Fruit fly (Drosophila melanogaster) whole organism, prepupa: ENCODE measurements around the gene Snoo.

Experiments
- CG10631 ChIP-seq: fragments of 200-800 bp; sonication (Bioruptor generic); optimal IDR thresholded peaks from 2 replicates; lab custom pipeline; 2016; ENCODE audit warnings: missing biosample characterization, missing genetic modification characterization
- CG10669 ChIP-seq: fragments of 200-800 bp; sonication (Bioruptor generic); optimal IDR thresholded peaks from 3 replicates; lab custom pipeline; 2018; ENCODE audit warnings: missing biosample characterization, mild to moderate bottlenecking, missing genetic modification characterization, moderate library complexity
- CG11294 ChIP-seq: fragments of 200-800 bp; sonication (Bioruptor generic); IDR thresholded peaks from 2 replicates; pipeline ENCODE4 v1.3.6; 2022; ENCODE audit warnings: missing biosample characterization, missing genetic modification characterization
- CG11762 ChIP-seq: fragments of 200-800 bp; sonication (Bioruptor generic); optimal IDR thresholded peaks from 3 replicates; lab custom pipeline; 2016; ENCODE audit warnings: missing biosample characterization, missing genetic modification characterization; ENCODE audit not compliant: insufficient read depth
- CG15336 ChIP-seq: fragments of 200-800 bp; sonication (Bioruptor generic); IDR thresholded peaks from 2 replicates; pipeline ENCODE4 v1.3.6; 2022; ENCODE audit warnings: missing biosample characterization, missing genetic modification characterization
- CG1621 ChIP-seq: fragments of 200-800 bp; sonication (Bioruptor generic); optimal IDR thresholded peaks from 3 replicates; lab custom pipeline; 2018; ENCODE audit warnings: missing biosample characterization, mild to moderate bottlenecking, missing genetic modification characterization
- CG16779 ChIP-seq: fragments of 200-800 bp; sonication (Bioruptor generic); optimal IDR thresholded peaks from 3 replicates; lab custom pipeline; 2017; ENCODE audit warnings: missing biosample characterization, mild to moderate bottlenecking, missing genetic modification characterization
- CG3032 ChIP-seq: fragments of 200-800 bp; optimal IDR thresholded peaks from 2 replicates; lab custom pipeline; 2019; ENCODE audit warnings: missing biosample characterization, mild to moderate bottlenecking, missing genetic modification characterization, moderate library complexity
- CG31627 ChIP-seq: fragments of 200-800 bp; sonication (Bioruptor generic); optimal IDR thresholded peaks from 3 replicates; lab custom pipeline; 2016; ENCODE audit warnings: missing biosample characterization, missing genetic modification characterization
- CG32006 ChIP-seq: fragments of 200-800 bp; sonication (Bioruptor generic); optimal IDR thresholded peaks from 3 replicates; lab custom pipeline; 2017; ENCODE audit warnings: missing biosample characterization, mild to moderate bottlenecking, missing genetic modification characterization
- CG34406 ChIP-seq: fragments of 200-800 bp; sonication (Bioruptor generic); optimal IDR thresholded peaks from 3 replicates; lab custom pipeline; 2016; ENCODE audit warnings: missing biosample characterization, missing genetic modification characterization
- CG4318 ChIP-seq: fragments of 200-800 bp; sonication (Bioruptor generic); optimal IDR thresholded peaks from 3 replicates; lab custom pipeline; 2017; ENCODE audit warnings: missing biosample characterization, mild to moderate bottlenecking, missing genetic modification characterization
- CG6276 ChIP-seq: fragments of 200-800 bp; sonication (Bioruptor generic); optimal IDR thresholded peaks from 2 replicates; lab custom pipeline; 2017; ENCODE audit warnings: missing biosample characterization, mild to moderate bottlenecking, missing genetic modification characterization
- CG6792 ChIP-seq: fragments of 200-800 bp; sonication (Bioruptor generic); optimal IDR thresholded peaks from 3 replicates; lab custom pipeline; 2016; ENCODE audit warnings: missing biosample characterization, missing genetic modification characterization
- CG6854 ChIP-seq: fragments of 200-800 bp; sonication (Bioruptor generic); optimal IDR thresholded peaks from 2 replicates; lab custom pipeline; 2017; ENCODE audit warnings: missing biosample characterization, mild to moderate bottlenecking, missing genetic modification characterization
- CG7368 ChIP-seq: fragments of 200-800 bp; sonication (Bioruptor generic); optimal IDR thresholded peaks from 3 replicates; lab custom pipeline; 2016; ENCODE audit warnings: missing biosample characterization, missing genetic modification characterization
- CG8119 ChIP-seq: fragments of 200-800 bp; sonication (Bioruptor generic); IDR thresholded peaks from 3 replicates; pipeline ENCODE4 v1.3.6; 2022; ENCODE audit warnings: missing biosample characterization, missing genetic modification characterization
- CG8319 ChIP-seq: fragments of 200-800 bp; sonication (Bioruptor generic); optimal IDR thresholded peaks from 3 replicates; lab custom pipeline; 2016; ENCODE audit warnings: missing biosample characterization, missing genetic modification characterization
- CG8632 ChIP-seq: fragments of 200-800 bp; sonication (Bioruptor generic); optimal IDR thresholded peaks from 3 replicates; lab custom pipeline; 2016; ENCODE audit warnings: missing biosample characterization, missing genetic modification characterization
- CG9139 ChIP-seq: fragments of 200-800 bp; sonication (Bioruptor generic); optimal IDR thresholded peaks from 3 replicates; lab custom pipeline; 2017; ENCODE audit warnings: missing biosample characterization, mild to moderate bottlenecking, missing genetic modification characterization
- Eip75B ChIP-seq: fragments of 200-800 bp; sonication (Bioruptor generic); optimal IDR thresholded peaks from 3 replicates; lab custom pipeline; 2016; ENCODE audit warnings: missing biosample characterization, missing genetic modification characterization
- Eip78C ChIP-seq: fragments of 200-800 bp; sonication (Bioruptor generic); peaks from one replicate; lab custom pipeline; 2016; ENCODE audit warnings: missing biosample characterization, missing genetic modification characterization
- Eip93F ChIP-seq: fragments of 200-800 bp; sonication (Bioruptor generic); optimal IDR thresholded peaks from 2 replicates; lab custom pipeline; 2016; ENCODE audit warnings: missing biosample characterization, mild to moderate bottlenecking, missing genetic modification characterization
- Ets21C ChIP-seq: fragments of 200-800 bp; sonication (Bioruptor generic); optimal IDR thresholded peaks from 3 replicates; lab custom pipeline; 2016; ENCODE audit warnings: missing biosample characterization, missing genetic modification characterization
- Ets96B ChIP-seq: fragments of 200-800 bp; optimal IDR thresholded peaks from 2 replicates; lab custom pipeline; 2019; ENCODE audit warnings: missing biosample characterization, mild to moderate bottlenecking, missing genetic modification characterization, moderate library complexity
- Gug ChIP-seq: fragments of 200-800 bp; sonication (Bioruptor generic); IDR thresholded peaks from 2 replicates; pipeline ENCODE4 v1.3.6; 2022; ENCODE audit warnings: missing biosample characterization, missing genetic modification characterization
- Hr39 ChIP-seq: fragments of 200-800 bp; sonication (Bioruptor generic); optimal IDR thresholded peaks from 2 replicates; lab custom pipeline; 2016; ENCODE audit warnings: missing biosample characterization, missing genetic modification characterization
- Hr4 ChIP-seq: fragments of 200-800 bp; sonication (Bioruptor generic); optimal IDR thresholded peaks from 3 replicates; lab custom pipeline; 2016; ENCODE audit warnings: missing biosample characterization, missing genetic modification characterization
- Lpt ChIP-seq: fragments of 200-800 bp; sonication (Bioruptor generic); optimal IDR thresholded peaks from 3 replicates; lab custom pipeline; 2016; ENCODE audit warnings: missing biosample characterization, missing genetic modification characterization
- Met ChIP-seq: fragments of 200-800 bp; sonication (Bioruptor generic); optimal IDR thresholded peaks from 3 replicates; lab custom pipeline; 2016; ENCODE audit warnings: missing biosample characterization, missing genetic modification characterization
- OdsH ChIP-seq: fragments of 200-800 bp; sonication (Bioruptor generic); optimal IDR thresholded peaks from 3 replicates; lab custom pipeline; 2016; ENCODE audit warnings: missing biosample characterization, missing genetic modification characterization
- Smox ChIP-seq: fragments of 200-800 bp; sonication (Bioruptor generic); optimal IDR thresholded peaks from 3 replicates; lab custom pipeline; 2016; ENCODE audit warnings: missing biosample characterization, missing genetic modification characterization
- Sox102F ChIP-seq: fragments of 200-800 bp; sonication (Bioruptor generic); optimal IDR thresholded peaks from 2 replicates; lab custom pipeline; 2016; ENCODE audit warnings: missing biosample characterization, mild to moderate bottlenecking, missing genetic modification characterization
- Sox14 ChIP-seq: fragments of 200-800 bp; sonication (Bioruptor generic); optimal IDR thresholded peaks from 3 replicates; lab custom pipeline; 2016; ENCODE audit warnings: missing biosample characterization, missing genetic modification characterization
- Sox15 ChIP-seq: fragments of 200-800 bp; sonication (Bioruptor generic); optimal IDR thresholded peaks from 3 replicates; lab custom pipeline; 2016; ENCODE audit warnings: missing biosample characterization, missing genetic modification characterization
- achi ChIP-seq: fragments of 200-800 bp; sonication (Bioruptor generic); optimal IDR thresholded peaks from 3 replicates; lab custom pipeline; 2016; ENCODE audit warnings: missing biosample characterization, missing genetic modification characterization
- cyc ChIP-seq: fragments of 200-800 bp; sonication (Bioruptor generic); optimal IDR thresholded peaks from 3 replicates; lab custom pipeline; 2016; ENCODE audit warnings: missing biosample characterization, missing genetic modification characterization
- dac ChIP-seq: fragments of 200-800 bp; sonication (Bioruptor generic); optimal IDR thresholded peaks from 2 replicates; lab custom pipeline; 2017; ENCODE audit warnings: missing biosample characterization, mild to moderate bottlenecking, missing genetic modification characterization
- dsx ChIP-seq: fragments of 200-800 bp; optimal IDR thresholded peaks from 3 replicates; lab custom pipeline; 2019; ENCODE audit warnings: missing biosample characterization, mild to moderate bottlenecking, missing genetic modification characterization, moderate library complexity; ENCODE audit not compliant: poor library complexity, severe bottlenecking
- eg ChIP-seq: fragments of 200-800 bp; sonication (Bioruptor generic); IDR thresholded peaks from 3 replicates; pipeline ENCODE4 v1.3.6; 2022; ENCODE audit warnings: missing biosample characterization, missing genetic modification characterization
- esn ChIP-seq: fragments of 200-800 bp; sonication (Bioruptor generic); optimal IDR thresholded peaks from 2 replicates; lab custom pipeline; 2016; ENCODE audit warnings: missing biosample characterization, mild to moderate bottlenecking, missing genetic modification characterization, moderate library complexity
- fd59A ChIP-seq: fragments of 200-800 bp; sonication (Bioruptor generic); optimal IDR thresholded peaks from 2 replicates; lab custom pipeline; 2017; ENCODE audit warnings: missing biosample characterization, mild to moderate bottlenecking, missing genetic modification characterization, missing genetic modification reagents
- spab ChIP-seq: fragments of 200-800 bp; sonication (Bioruptor generic); optimal IDR thresholded peaks from 2 replicates; lab custom pipeline; 2017; ENCODE audit warnings: missing biosample characterization, mild to moderate bottlenecking, missing genetic modification characterization, missing genetic modification reagents
- ss ChIP-seq, 2 experiments: fragments of 200-800 bp; sonication (Bioruptor generic); optimal IDR thresholded peaks; 2 replicates in 1 of 2; 3 replicates in 1 of 2; lab custom pipeline; 2017 to 2018; ENCODE audit warnings: mild to moderate bottlenecking in 2 of 2, missing biosample characterization in 2 of 2, missing genetic modification characterization in 2 of 2, moderate library complexity in 1 of 2
- svp ChIP-seq: fragments of 200-800 bp; sonication (Bioruptor generic); peaks from one replicate; lab custom pipeline; 2016; ENCODE audit warnings: missing biosample characterization, missing genetic modification characterization
- vri ChIP-seq: fragments of 200-800 bp; sonication (Bioruptor generic); optimal IDR thresholded peaks from 3 replicates; lab custom pipeline; 2016; ENCODE audit warnings: missing biosample characterization, mild to moderate bottlenecking, missing genetic modification characterization

Snoo gene

DNA sequence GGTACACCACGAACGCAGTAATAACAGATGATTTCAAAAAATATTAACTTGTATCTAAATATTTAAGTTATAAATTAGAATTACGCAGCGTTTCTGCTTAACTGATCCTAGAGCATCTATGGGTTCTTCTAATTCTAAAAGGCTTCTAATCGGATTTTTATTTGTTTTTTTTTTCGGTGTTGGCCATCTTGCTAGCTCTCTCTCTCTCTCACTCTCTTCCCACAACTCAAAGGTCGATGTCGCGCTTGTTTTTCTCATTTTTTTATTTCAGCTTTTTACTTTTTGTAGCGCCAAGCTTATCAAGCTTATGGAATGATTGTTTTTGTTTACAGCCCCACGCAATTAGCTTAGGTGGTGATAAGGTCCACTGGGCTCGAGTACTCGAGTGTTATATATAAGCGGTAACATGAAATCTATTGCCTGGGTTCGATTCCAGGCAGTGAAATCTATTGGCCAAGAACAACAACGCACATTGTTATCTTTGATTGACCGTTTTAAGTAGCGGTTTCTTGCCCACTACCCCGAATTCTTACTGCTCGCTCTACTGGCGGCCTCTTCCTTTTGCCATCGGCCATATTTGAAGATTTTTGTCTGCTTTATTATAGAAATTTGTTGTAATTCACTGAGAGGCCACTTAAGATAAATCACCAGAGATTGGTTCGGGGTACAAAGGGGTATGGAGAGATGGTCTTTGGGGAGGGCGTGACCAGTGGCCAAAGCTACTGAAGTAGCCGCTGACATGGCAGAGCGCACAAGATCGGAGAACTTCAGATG is 57.5 kb downstream of the Snoo start (continued):
- TF ChIP-seq eg (GFP tag; lab: Robert Waterston, UW) (peak; percentile 73; the same call in 2 of the 3 replicates), spab (GFP tag; lab: Kevin White, UChicago) (peak; percentile 45), Met (peak; percentile 55), CG9139 (GFP tag; lab: Kevin White, UChicago) (peak; percentile 26), CG6276 (GFP tag; lab: Kevin White, UChicago) (peak; percentile 58), CG31627 (GFP tag; lab: Kevin White, UChicago) (peak; percentile 3), Eip93F (peak; percentile 31), Sox14 (GFP tag; lab: Kevin White, UChicago) (peak; percentile 59), Hr39 (GFP tag; lab: Kevin White, UChicago) (peak; percentile 4), esn (GFP tag; lab: Kevin White, UChicago) (peak; percentile 39), CG15336 (GFP tag; lab: Robert Waterston, UW) (peak; percentile 73), CG10631 (GFP tag; lab: Kevin White, UChicago) (no peak), CG1621 (tag; lab: Kevin White, UChicago) (no peak), Gug (GFP tag; lab: Robert Waterston, UW) (no peak), Ets21C (GFP tag; lab: Kevin White, UChicago) (no peak), OdsH (peak; percentile 43), Sox102F (GFP tag; lab: Kevin White, UChicago) (peak; percentile 66), CG34406 (peak; percentile 4), cyc (no peak), CG32006 (peak; percentile 64), CG6792 (GFP tag; lab: Kevin White, UChicago) (no peak), CG16779 (tag; lab: Kevin White, UChicago) (peak; percentile 53), CG8632 (no peak), CG8119 (GFP tag; lab: Robert Waterston, UW) (peak; percentile 50; the same call in 2 of the 3 replicates), Hr4 (GFP tag; lab: Kevin White, UChicago) (peak; percentile 35), CG11294 (GFP tag; lab: Robert Waterston, UW) (peak; percentile 12; the same call in 1 of the 2 replicates), Eip78C (GFP tag; lab: Kevin White, UChicago) (peak; percentile 61), CG7368 (GFP tag; lab: Kevin White, UChicago) (no peak), svp (peak; percentile 95), CG10669 (GFP tag; lab: Kevin White, UChicago) (peak; percentile 12), dsx (GFP tag; lab: Kevin White, UChicago) (no peak), CG8319 (GFP tag; lab: Kevin White, UChicago) (peak; percentile 14), CG6854 (GFP tag; lab: Kevin White, UChicago) (no peak), Sox15 (GFP tag; lab: Kevin White, UChicago) (no peak), CG11762 (GFP tag; lab: Kevin White, UChicago) (peak; percentile 9), fd59A (GFP tag; lab: Kevin White, UChicago) (no peak), vri (GFP tag; lab: Kevin White, UChicago) (peak; percentile 91), Ets96B (peak; percentile 34), ss (GFP tag; optimal IDR thresholded peaks at IDR 0.05; lab: Kevin White, UChicago) (peak; percentile 21 to 49)

DNA sequence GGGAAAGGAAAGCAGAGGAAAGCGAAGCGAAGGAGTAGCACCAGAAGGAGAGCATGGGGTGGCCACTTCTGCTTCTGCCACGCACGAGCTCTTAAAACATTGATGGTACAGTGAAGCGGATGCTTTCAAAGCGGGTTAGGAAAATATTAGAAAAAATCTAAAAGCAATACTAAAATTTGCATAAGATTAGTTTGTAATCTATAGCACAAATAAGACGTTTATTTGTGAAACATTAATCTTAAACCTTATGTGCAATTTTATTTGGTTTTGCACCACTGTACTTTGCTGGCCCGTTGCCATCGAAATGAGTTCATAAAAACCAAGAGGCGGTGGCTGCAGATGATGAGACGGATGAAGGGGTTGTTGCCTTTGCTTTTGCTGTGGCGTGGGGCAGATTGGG is 58.6 kb downstream of the Snoo start:
- peak; percentile 96 for TF ChIP-seq Ets96B
- peak; percentile 98 for TF ChIP-seq eg (GFP tag; lab: Robert Waterston, UW)
- TF ChIP-seq CG3032 (tag; lab: Kevin White, UChicago), result peak; percentile 94
- TF ChIP-seq Smox (GFP tag; lab: Kevin White, UChicago), result peak; percentile 88
- TF ChIP-seq dac, result peak; percentile 93
- TF ChIP-seq CG10631 (GFP tag; lab: Kevin White, UChicago), result peak; percentile 96
- peak; percentile 95 for TF ChIP-seq CG11294 (GFP tag; lab: Robert Waterston, UW)
- peak; percentile 84 for TF ChIP-seq vri (GFP tag; lab: Kevin White, UChicago)
- TF ChIP-seq Hr39 (GFP tag; lab: Kevin White, UChicago), result peak; percentile 88
- peak; percentile 92 for TF ChIP-seq CG10669 (GFP tag; lab: Kevin White, UChicago)
- TF ChIP-seq CG16779 (tag; lab: Kevin White, UChicago), result peak; percentile 91
- peak; percentile 91 to 92 for TF ChIP-seq ss (GFP tag; optimal IDR thresholded peaks at IDR 0.05; lab: Kevin White, UChicago)
- TF ChIP-seq Sox102F (GFP tag; lab: Kevin White, UChicago), result peak; percentile 91
- peak; percentile 89 for TF ChIP-seq CG34406
- peak; percentile 89 for TF ChIP-seq CG8632
- peak; percentile 87 for TF ChIP-seq CG31627 (GFP tag; lab: Kevin White, UChicago)
- peak; percentile 95 for TF ChIP-seq svp
- TF ChIP-seq Eip75B, result peak; percentile 96
- TF ChIP-seq Lpt (GFP tag; lab: Kevin White, UChicago), result peak; percentile 97
- TF ChIP-seq fd59A (GFP tag; lab: Kevin White, UChicago), result peak; percentile 90
- TF ChIP-seq cyc, result peak; percentile 87
- peak; percentile 99 for TF ChIP-seq Eip78C (GFP tag; lab: Kevin White, UChicago)
- peak; percentile 85 for TF ChIP-seq CG8319 (GFP tag; lab: Kevin White, UChicago)
- peak; percentile 96 for TF ChIP-seq achi (GFP tag; lab: Kevin White, UChicago)
- TF ChIP-seq CG4318, result peak; percentile 95
